Worm (Caenorhabditis elegans) whole organism, early embryonic: ENCODE measurements around the gene srxa-10.

Experiments used
- B0310.2 ChIP-seq: sonication (generic microtip); optimal IDR thresholded peaks from 2 replicates; lab custom pipeline; 2016; ENCODE audit warnings: mild to moderate bottlenecking, missing genetic modification characterization, missing compliant biosample characterization
- F13C5.2 ChIP-seq: sonication (generic microtip); optimal IDR thresholded peaks from 2 replicates; lab custom pipeline; 2017; ENCODE audit warnings: mild to moderate bottlenecking, missing genetic modification characterization, inconsistent platforms, missing compliant biosample characterization
- ama-1 ChIP-seq: fragments of 150-350 bp; optimal IDR thresholded peaks from 2 replicates; lab custom pipeline; 2014
- ceh-36 ChIP-seq: sonication (generic microtip); optimal IDR thresholded peaks from 2 replicates; lab custom pipeline; 2016; ENCODE audit warnings: missing genetic modification characterization, inconsistent platforms, missing compliant biosample characterization
- ets-7 ChIP-seq: sonication (generic microtip); optimal IDR thresholded peaks from 2 replicates; lab custom pipeline; 2016; ENCODE audit warnings: missing genotype, missing genetic modification characterization, missing compliant biosample characterization
- flt-1 ChIP-seq: fragments of 200-800 bp; sonication (Bioruptor generic); IDR thresholded peaks from 2 replicates; pipeline ENCODE4 v1.3.6; 2022; ENCODE audit warnings: missing genetic modification characterization, missing compliant biosample characterization
- hnd-1 ChIP-seq: sonication (generic microtip); optimal IDR thresholded peaks from 2 replicates; lab custom pipeline; 2016; ENCODE audit warnings: missing genetic modification characterization, missing compliant biosample characterization
- tbx-11 ChIP-seq: fragments of 200-800 bp; sonication (Bioruptor generic); IDR thresholded peaks from 2 replicates; pipeline ENCODE4 v1.3.6; 2022; ENCODE audit warnings: missing genetic modification characterization, missing compliant biosample characterization
- tra-4 ChIP-seq: sonication (generic microtip); optimal IDR thresholded peaks from 2 replicates; lab custom pipeline; 2017; ENCODE audit warnings: missing genetic modification characterization, missing compliant biosample characterization

- TF ChIP-seq ceh-36 (tag; lab: Kevin White, UChicago) (no peak), B0310.2 (no peak), F13C5.2 (tag; lab: Kevin White, UChicago) (no peak), tra-4 (tag; lab: Kevin White, UChicago) (no peak), ama-1 (lab: Kevin White, UChicago) (no peak), ets-7 (no peak), tbx-11 (no peak), flt-1 (GFP tag; lab: Robert Waterston, UW) (no peak), hnd-1 (tag; lab: Kevin White, UChicago) (no peak)
These were observed 29.7 kb upstream of the srxa-10 start for ce11 chrIII:9826005-9826404.
